Fruit fly (Drosophila melanogaster): ENCODE results near the gene tefu.

DNA sequence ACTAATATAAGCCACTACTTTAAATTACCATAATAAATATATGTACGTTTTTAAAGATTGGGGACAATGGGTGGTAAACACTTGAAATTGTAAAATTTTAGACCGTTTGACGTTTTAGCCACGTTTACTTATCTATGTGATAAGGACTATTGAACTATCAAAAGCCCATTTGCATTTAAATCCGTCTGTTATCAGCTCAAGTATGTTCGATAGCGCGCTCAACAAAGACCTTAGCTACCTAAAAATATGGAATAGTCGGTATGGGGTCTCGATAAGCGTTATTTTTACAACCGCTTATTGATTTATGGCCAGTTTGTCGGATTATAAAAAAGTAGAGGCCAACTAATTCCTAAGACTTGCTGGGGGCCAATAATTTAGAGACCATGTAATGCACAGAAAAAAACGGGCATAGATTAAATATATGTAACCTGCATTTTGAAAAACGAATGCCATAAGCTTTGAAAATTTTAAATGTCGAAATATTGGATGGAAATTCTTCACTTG lies 10.3 kb downstream of the tefu start:
- TF ChIP-seq Ets98B (GFP tag; IDR thresholded peaks at IDR 0.05) (no peak), EcR (GFP tag; optimal IDR thresholded peaks at IDR 0.05) (no peak), CG12605 (GFP tag; IDR thresholded peaks at IDR 0.05) (no peak), D1 (tag; optimal IDR thresholded peaks at IDR 0.05) (no peak), CG34367 (tag; optimal IDR thresholded peaks at IDR 0.05) (no peak)

Data from whole organism, pupa.